Worm (Caenorhabditis elegans) whole organism, mixed stage, embryonic: Measurements from ENCODE around the gene dnj-26.

Experiments used
- ces-1 ChIP-seq: fragments of 150-350 bp; optimal IDR thresholded peaks from 2 replicates; lab custom pipeline; 2014; ENCODE audit warnings: missing biosample characterization, missing genetic modification reagents, missing genetic modification characterization
- nhr-237 ChIP-seq: fragments of 150-350 bp; optimal IDR thresholded peaks from 2 replicates; lab custom pipeline; 2014; ENCODE audit warnings: missing biosample characterization, missing genetic modification characterization
- unc-39 ChIP-seq: fragments of 150-350 bp; optimal IDR thresholded peaks from 2 replicates; lab custom pipeline; 2014; ENCODE audit warnings: missing biosample characterization, missing genetic modification characterization
- unc-62 ChIP-seq: fragments of 150-350 bp; optimal IDR thresholded peaks from 2 replicates; lab custom pipeline; 2014; ENCODE audit warnings: missing biosample characterization, missing genetic modification reagents, missing genetic modification characterization

DNA sequence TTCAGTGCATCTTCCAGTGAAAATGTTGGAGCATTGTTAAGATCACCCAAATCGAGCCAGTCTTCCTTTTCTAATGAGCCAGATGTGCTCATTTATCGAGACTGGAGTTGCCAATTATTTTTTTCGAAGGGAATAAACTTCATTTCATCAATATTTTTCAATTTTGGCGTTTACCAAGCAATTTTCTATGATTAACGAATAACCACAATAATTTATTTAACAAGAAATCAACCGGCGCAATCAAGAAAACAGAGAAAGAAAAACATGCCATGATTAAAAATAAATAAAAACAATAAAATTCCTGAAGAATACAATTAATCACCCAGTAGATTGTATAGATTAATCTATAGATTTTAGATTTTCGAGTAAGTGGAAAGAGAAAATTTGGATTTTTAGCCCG, 23.4 kb upstream of the dnj-26 start, which contains the start of gene vps-8:
- no peak for TF ChIP-seq unc-62
- no peak for TF ChIP-seq ces-1 (GFP tag; lab: Kevin White, UChicago)
- no peak for TF ChIP-seq nhr-237 (tag; lab: Kevin White, UChicago)
- TF ChIP-seq unc-39 = no peak
